Worm (Caenorhabditis elegans): Measurements from ENCODE around the gene ctf-4.

DNA sequence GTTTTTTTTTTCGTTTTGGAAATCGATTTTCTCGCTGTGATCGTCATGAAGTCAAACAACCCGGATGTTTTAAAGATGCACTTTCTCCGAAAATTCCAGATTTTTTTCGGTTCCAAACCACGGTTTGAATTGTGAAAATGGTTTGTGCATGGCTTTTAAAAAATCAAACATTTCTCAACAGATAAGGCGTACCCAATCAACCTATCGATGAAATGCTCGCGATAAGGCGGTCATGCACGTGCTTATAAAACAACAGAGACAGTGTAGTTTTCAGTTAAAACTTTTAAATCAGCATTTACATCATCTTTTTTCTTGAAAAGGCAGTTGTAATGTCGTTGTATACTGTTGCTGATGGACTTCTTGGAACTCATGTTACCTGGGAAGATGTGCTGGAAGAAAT lies 32.9 kb downstream of the ctf-4 start, which contains the start of gene F58B4.5:
- no peak for TF ChIP-seq fkh-10 (GFP tag; optimal IDR thresholded peaks at IDR 0.05)
- TF ChIP-seq pha-4 (GFP tag; IDR thresholded peaks at IDR 0.05) = no peak
- TF ChIP-seq pha-4 (tag; optimal IDR thresholded peaks at IDR 0.05) = no peak
- TF ChIP-seq zag-1 (tag; optimal IDR thresholded peaks at IDR 0.05) = no peak
- TF ChIP-seq lin-15B (tag; optimal IDR thresholded peaks at IDR 0.05) = no peak
- TF ChIP-seq lin-39 (tag; optimal IDR thresholded peaks at IDR 0.05) = no peak
- TF ChIP-seq gei-8 (GFP tag; optimal IDR thresholded peaks at IDR 0.05) = no peak
- TF ChIP-seq hlh-11 (tag; optimal IDR thresholded peaks at IDR 0.05) = peak; percentile 73
- no peak for TF ChIP-seq mes-2 (tag; optimal IDR thresholded peaks at IDR 0.05; ENCODE audit: poor library complexity, severe bottlenecking)
- TF ChIP-seq nhr-10 (tag; optimal IDR thresholded peaks at IDR 0.05) = no peak
- TF ChIP-seq skn-1 (tag; optimal IDR thresholded peaks at IDR 0.05) = no peak
- TF ChIP-seq unc-62 (GFP tag; optimal IDR thresholded peaks at IDR 0.05 in 1 of 2) = no peak
- TF ChIP-seq unc-62 (tag; optimal IDR thresholded peaks at IDR 0.05) = no peak

All from whole organism, L4 larva.